Worm (Caenorhabditis elegans) whole organism, L3 larva: ENCODE results near the gene spl-2.

Source experiments
- ZK546.5 ChIP-seq: sonication (generic microtip); optimal IDR thresholded peaks from 2 replicates; lab custom pipeline; 2017; ENCODE audit warnings: missing biosample characterization, missing genetic modification characterization
- aly-2 ChIP-seq: fragments of 150-350 bp; optimal IDR thresholded peaks from 2 replicates; lab custom pipeline; 2014; ENCODE audit warnings: missing biosample characterization, missing genetic modification characterization
- ceh-16 ChIP-seq: sonication (generic microtip); optimal IDR thresholded peaks from 2 replicates; lab custom pipeline; 2017; ENCODE audit warnings: missing biosample characterization, missing genetic modification characterization
- ceh-28 ChIP-seq: fragments of 150-350 bp; optimal IDR thresholded peaks from 2 replicates; lab custom pipeline; 2014; ENCODE audit warnings: missing biosample characterization, missing genetic modification reagents, missing genetic modification characterization
- daf-12 ChIP-seq: fragments of 150-350 bp; optimal IDR thresholded peaks from 2 replicates; lab custom pipeline; 2014; ENCODE audit warnings: missing biosample characterization, missing genetic modification reagents, missing genetic modification characterization
- elt-2 ChIP-seq: sonication (generic microtip); optimal IDR thresholded peaks from 2 replicates; lab custom pipeline; 2016; ENCODE audit warnings: missing genetic modification reagents, mild to moderate bottlenecking, missing genetic modification characterization, missing compliant biosample characterization
- elt-3 ChIP-seq, 3 experiments: fragments of 150-350 bp in 1 of 3; sonication (generic microtip) in 2 of 3; optimal IDR thresholded peaks; 2 replicates in 2 of 3; 4 replicates in 1 of 3; lab custom pipeline; 2014 to 2017; ENCODE audit warnings: missing biosample characterization in 3 of 3, missing genetic modification characterization in 3 of 3
- fkh-10 ChIP-seq: sonication (generic microtip); optimal IDR thresholded peaks from 2 replicates; lab custom pipeline; 2017; ENCODE audit warnings: missing biosample characterization, missing genetic modification reagents, missing genetic modification characterization
- fkh-2 ChIP-seq: fragments of 150-350 bp; optimal IDR thresholded peaks from 2 replicates; lab custom pipeline; 2014; ENCODE audit warnings: missing biosample characterization, missing genetic modification reagents, missing genetic modification characterization
- fos-1 ChIP-seq: fragments of 150-350 bp; optimal IDR thresholded peaks from 2 replicates; lab custom pipeline; 2014; ENCODE audit warnings: missing biosample characterization, missing genetic modification characterization
- jun-1 ChIP-seq: fragments of 150-350 bp; optimal IDR thresholded peaks from 2 replicates; lab custom pipeline; 2014; ENCODE audit warnings: missing biosample characterization, missing genetic modification reagents, missing genetic modification characterization
- lin-15B ChIP-seq: fragments of 150-350 bp; optimal IDR thresholded peaks from 2 replicates; lab custom pipeline; 2014; ENCODE audit warnings: missing biosample characterization, missing genetic modification characterization
- nfya-1 ChIP-seq: sonication (generic microtip); optimal IDR thresholded peaks from 2 replicates; lab custom pipeline; 2017; ENCODE audit warnings: missing genetic modification characterization, mild to moderate bottlenecking, missing compliant biosample characterization, antibody characterized with exemption, moderate library complexity; ENCODE audit not compliant: insufficient read depth
- nhr-11 ChIP-seq: fragments of 150-350 bp; optimal IDR thresholded peaks from 2 replicates; lab custom pipeline; 2014; ENCODE audit warnings: missing biosample characterization, missing genetic modification characterization
- nhr-25 ChIP-seq: sonication (generic microtip); optimal IDR thresholded peaks from 2 replicates; lab custom pipeline; 2017; ENCODE audit warnings: missing biosample characterization, missing genetic modification characterization
- nhr-28 ChIP-seq: fragments of 150-350 bp; optimal IDR thresholded peaks from 2 replicates; lab custom pipeline; 2014; ENCODE audit warnings: missing biosample characterization, missing genetic modification characterization
- nhr-67 ChIP-seq: fragments of 150-350 bp; optimal IDR thresholded peaks from 2 replicates; lab custom pipeline; 2014; ENCODE audit warnings: missing biosample characterization, missing genetic modification characterization
- pha-4 ChIP-seq: fragments of 150-350 bp; optimal IDR thresholded peaks from 2 replicates; lab custom pipeline; 2014; ENCODE audit warnings: missing biosample characterization, missing genetic modification reagents, missing genetic modification characterization
- pqm-1 ChIP-seq: fragments of 150-350 bp; optimal IDR thresholded peaks from 2 replicates; lab custom pipeline; 2017; ENCODE audit warnings: missing biosample characterization, missing genetic modification characterization, inconsistent platforms
- skn-1 ChIP-seq: fragments of 150-350 bp; optimal IDR thresholded peaks from 2 replicates; lab custom pipeline; 2014; ENCODE audit warnings: missing biosample characterization, missing genetic modification characterization
- snpc-4 ChIP-seq: fragments of 150-350 bp; optimal IDR thresholded peaks from 2 replicates; lab custom pipeline; 2014; ENCODE audit warnings: missing biosample characterization, missing genetic modification characterization
- unc-39 ChIP-seq: sonication (generic microtip); optimal IDR thresholded peaks from 4 replicates; lab custom pipeline; 2017; ENCODE audit warnings: missing biosample characterization, missing genetic modification characterization
- unc-62 ChIP-seq: fragments of 150-350 bp; sonication (generic microtip); optimal IDR thresholded peaks from 4 replicates; lab custom pipeline; 2014; ENCODE audit warnings: missing biosample characterization, missing genetic modification reagents, missing genetic modification characterization
- zag-1 ChIP-seq: fragments of 150-350 bp; optimal IDR thresholded peaks from 2 replicates; lab custom pipeline; 2014; ENCODE audit warnings: missing biosample characterization, missing genetic modification characterization

The spl-2 gene

DNA sequence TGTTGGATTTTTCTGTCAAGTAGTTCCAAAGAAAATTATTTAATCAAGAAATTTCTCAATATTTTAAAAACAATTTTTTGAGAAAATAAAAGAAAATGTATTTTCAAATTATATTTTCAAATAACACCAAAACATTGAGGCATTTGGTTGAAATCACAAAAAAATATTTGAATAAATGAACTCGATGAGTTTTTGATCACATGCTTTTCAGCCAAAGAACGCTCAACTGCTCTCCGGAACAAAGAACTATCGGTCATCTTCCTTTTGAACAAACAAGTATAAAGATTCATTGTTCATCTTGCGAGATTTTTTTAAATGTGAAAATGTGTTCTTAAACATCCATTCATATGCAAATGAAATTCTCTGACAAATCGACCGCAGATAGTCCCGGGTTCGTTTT is 51.7 kb downstream of the spl-2 start:
- no peak for TF ChIP-seq nhr-25
- TF ChIP-seq ceh-16 (tag; lab: Kevin White, UChicago): no peak
- no peak for TF ChIP-seq nhr-67 (tag; lab: Kevin White, UChicago)
- TF ChIP-seq unc-39 (tag; lab: Kevin White, UChicago): no peak
- no peak for TF ChIP-seq elt-3 (tag; optimal IDR thresholded peaks at IDR 0.05; lab: Kevin White, UChicago)
- peak; percentile 61 for TF ChIP-seq pqm-1 (tag; lab: Kevin White, UChicago)
- no peak for TF ChIP-seq lin-15B (tag; lab: Kevin White, UChicago)
- TF ChIP-seq elt-2: no peak
- TF ChIP-seq ZK546.5: no peak
- no peak for TF ChIP-seq ceh-28 (tag; lab: Kevin White, UChicago)
- TF ChIP-seq snpc-4: no peak
- no peak for TF ChIP-seq nhr-11 (tag; lab: Kevin White, UChicago)
- TF ChIP-seq jun-1 (tag; lab: Kevin White, UChicago): no peak
- TF ChIP-seq skn-1 (tag; lab: Kevin White, UChicago): no peak
- TF ChIP-seq unc-62 (GFP tag; lab: Kevin White, UChicago): no peak
- no peak for TF ChIP-seq nhr-28
- no peak for TF ChIP-seq aly-2
- peak; percentile 41 for TF ChIP-seq fkh-10 (GFP tag; lab: Kevin White, UChicago)
- no peak for TF ChIP-seq daf-12 (tag; lab: Kevin White, UChicago)
- TF ChIP-seq pha-4: peak; percentile 50
- TF ChIP-seq zag-1 (tag; lab: Kevin White, UChicago): no peak
- TF ChIP-seq fkh-2 (tag; lab: Kevin White, UChicago): no peak
- TF ChIP-seq fos-1 (tag; lab: Kevin White, UChicago): no peak
- no peak for TF ChIP-seq nfya-1 (tag; lab: Kevin White, UChicago)
- TF ChIP-seq, all 47 proteins: peak for 3
